Worm (Caenorhabditis elegans): ENCODE measurements around the gene flr-1.
"Not testable (repeated sequence)": the region's sequence is repeated elsewhere in the genome, so short reads cannot be mapped to it uniquely, and the experiment has no call there.

The flr-1 gene

ce11 chrX:13444267-13444666 is 12.1 kb downstream of the flr-1 start:
- TF ChIP-seq tbx-37 (GFP tag; conservative IDR thresholded peaks at IDR 0.05) = no peak
- no peak for TF ChIP-seq hmg-4 (GFP tag; optimal IDR thresholded peaks at IDR 0.05)

- TF ChIP-seq sea-1 (GFP tag; conservative IDR thresholded peaks at IDR 0.05) (no peak), ets-7 (tag; optimal IDR thresholded peaks at IDR 0.05) (no peak), tbx-37 (GFP tag; conservative IDR thresholded peaks at IDR 0.05) (no peak), scrt-1 (GFP tag; IDR thresholded peaks at IDR 0.05) (no peak), B0310.2 (tag; optimal IDR thresholded peaks at IDR 0.05) (no peak), ceh-36 (tag; optimal IDR thresholded peaks at IDR 0.05) (no peak), pes-1 (GFP tag; IDR thresholded peaks at IDR 0.05) (no peak), F13C5.2 (tag; optimal IDR thresholded peaks at IDR 0.05) (no peak), tra-4 (tag; optimal IDR thresholded peaks at IDR 0.05) (no peak), tbx-11 (GFP tag; IDR thresholded peaks at IDR 0.05) (no peak), ceh-13 (GFP tag; optimal IDR thresholded peaks at IDR 0.05) (no peak), flt-1 (GFP tag; IDR thresholded peaks at IDR 0.05) (no peak), aly-1 (tag; optimal IDR thresholded peaks at IDR 0.05) (no peak), hnd-1 (tag; optimal IDR thresholded peaks at IDR 0.05) (no peak)
Measured at ce11 chrX:13443283-13443682, 13.1 kb downstream of the flr-1 start.

- peak; percentile 22 for TF ChIP-seq hmg-4 (GFP tag; optimal IDR thresholded peaks at IDR 0.05)
- no peak for TF ChIP-seq hmbx-1 (tag; optimal IDR thresholded peaks at IDR 0.05)
- no peak; the same call in 1 of the 2 replicates for TF ChIP-seq pes-1 (GFP tag; IDR thresholded peaks at IDR 0.05)
- TF ChIP-seq tbx-11 (GFP tag; IDR thresholded peaks at IDR 0.05) = no peak
- no peak for TF ChIP-seq ets-7 (tag; optimal IDR thresholded peaks at IDR 0.05)
- no peak for TF ChIP-seq tra-4 (tag; optimal IDR thresholded peaks at IDR 0.05)
- no peak for TF ChIP-seq aly-1 (tag; optimal IDR thresholded peaks at IDR 0.05)
- TF ChIP-seq B0310.2 (tag; optimal IDR thresholded peaks at IDR 0.05) = no peak
- TF ChIP-seq ceh-13 (GFP tag; optimal IDR thresholded peaks at IDR 0.05) = no peak
- TF ChIP-seq ama-1 (optimal IDR thresholded peaks at IDR 0.05) = no peak
- TF ChIP-seq F13C5.2 (tag; optimal IDR thresholded peaks at IDR 0.05) = peak; percentile 55
- TF ChIP-seq flt-1 (GFP tag; IDR thresholded peaks at IDR 0.05) = peak; percentile 32; the same call in 1 of the 2 replicates
- no peak for TF ChIP-seq ceh-36 (tag; optimal IDR thresholded peaks at IDR 0.05)
- TF ChIP-seq sea-1 (GFP tag; conservative IDR thresholded peaks at IDR 0.05) = 0 out of 2 replicates have a peak, but pooled peaks have one; percentile 41
- no peak; the same call in 1 of the 2 replicates for TF ChIP-seq tbx-37 (GFP tag; conservative IDR thresholded peaks at IDR 0.05)
- TF ChIP-seq scrt-1 (GFP tag; IDR thresholded peaks at IDR 0.05) = no peak
- TF ChIP-seq hnd-1 (tag; optimal IDR thresholded peaks at IDR 0.05) = no peak
Measured at ce11 chrX:13442446-13442845, 13.9 kb downstream of the flr-1 start.

- TF ChIP-seq tbx-11 (GFP tag; IDR thresholded peaks at IDR 0.05) (no peak), ceh-13 (GFP tag; optimal IDR thresholded peaks at IDR 0.05) (no peak), ets-7 (tag; optimal IDR thresholded peaks at IDR 0.05) (no peak), sea-1 (GFP tag; conservative IDR thresholded peaks at IDR 0.05) (no peak), ceh-36 (tag; optimal IDR thresholded peaks at IDR 0.05) (no peak), scrt-1 (GFP tag; IDR thresholded peaks at IDR 0.05) (no peak), tbx-37 (GFP tag; conservative IDR thresholded peaks at IDR 0.05) (no peak), hnd-1 (tag; optimal IDR thresholded peaks at IDR 0.05) (no peak), B0310.2 (tag; optimal IDR thresholded peaks at IDR 0.05) (no peak)
Measured at ce11 chrX:13435790-13436472, 20.4 kb downstream of the flr-1 start, which contains the start of gene jmjd-3.3. Gene jmjd-3.3, plus strand, starts transcription at chrX:13436422.

- TF ChIP-seq ets-7 (tag; optimal IDR thresholded peaks at IDR 0.05) (no peak), tra-4 (tag; optimal IDR thresholded peaks at IDR 0.05) (no peak), sea-1 (GFP tag; conservative IDR thresholded peaks at IDR 0.05) (no peak), F13C5.2 (tag; optimal IDR thresholded peaks at IDR 0.05) (no peak), flt-1 (GFP tag; IDR thresholded peaks at IDR 0.05) (no peak), ceh-13 (GFP tag; optimal IDR thresholded peaks at IDR 0.05) (no peak), hnd-1 (tag; optimal IDR thresholded peaks at IDR 0.05) (no peak), hmg-4 (GFP tag; optimal IDR thresholded peaks at IDR 0.05) (no peak), hmbx-1 (tag; optimal IDR thresholded peaks at IDR 0.05) (no peak), ceh-36 (tag; optimal IDR thresholded peaks at IDR 0.05) (no peak), scrt-1 (GFP tag; IDR thresholded peaks at IDR 0.05) (no peak), pes-1 (GFP tag; IDR thresholded peaks at IDR 0.05) (no peak), tbx-37 (GFP tag; conservative IDR thresholded peaks at IDR 0.05) (no peak), B0310.2 (tag; optimal IDR thresholded peaks at IDR 0.05) (no peak), tbx-11 (GFP tag; IDR thresholded peaks at IDR 0.05) (no peak), ama-1 (optimal IDR thresholded peaks at IDR 0.05) (no peak), aly-1 (tag; optimal IDR thresholded peaks at IDR 0.05) (no peak)
Measured at ce11 chrX:13435116-13435515, 21.2 kb downstream of the flr-1 start.

- not testable (repeated sequence) for TF ChIP-seq hmg-4 (GFP tag; optimal IDR thresholded peaks at IDR 0.05); flt-1 (GFP tag; IDR thresholded peaks at IDR 0.05); B0310.2 (tag; optimal IDR thresholded peaks at IDR 0.05)
Measured at ce11 chrX:13431388-13431787, 25.0 kb downstream of the flr-1 start, which contains the start of gene C29F7.10. Gene C29F7.10, minus strand, starts transcription at chrX:13431488.

- TF ChIP-seq hmg-4 (GFP tag; optimal IDR thresholded peaks at IDR 0.05); scrt-1 (GFP tag; IDR thresholded peaks at IDR 0.05); flt-1 (GFP tag; IDR thresholded peaks at IDR 0.05): not testable (repeated sequence)
Measured at ce11 chrX:13428755-13429154, 27.6 kb downstream of the flr-1 start, which contains the start of gene fkh-4. Gene fkh-4, minus strand, starts transcription at chrX:13428855.

- TF ChIP-seq hnd-1 (tag; optimal IDR thresholded peaks at IDR 0.05) (no peak), tra-4 (tag; optimal IDR thresholded peaks at IDR 0.05) (no peak), pes-1 (GFP tag; IDR thresholded peaks at IDR 0.05) (no peak), ceh-13 (GFP tag; optimal IDR thresholded peaks at IDR 0.05) (no peak), ama-1 (optimal IDR thresholded peaks at IDR 0.05) (no peak), B0310.2 (tag; optimal IDR thresholded peaks at IDR 0.05) (no peak)
Measured at ce11 chrX:13423340-13423739, 33.0 kb downstream of the flr-1 start, which contains the start of gene fkh-3. Gene fkh-3, minus strand, starts transcription at chrX:13423440.
